Worm (Caenorhabditis elegans): ENCODE data around the gene F15H10.5.

The F15H10.5 gene

DNA sequence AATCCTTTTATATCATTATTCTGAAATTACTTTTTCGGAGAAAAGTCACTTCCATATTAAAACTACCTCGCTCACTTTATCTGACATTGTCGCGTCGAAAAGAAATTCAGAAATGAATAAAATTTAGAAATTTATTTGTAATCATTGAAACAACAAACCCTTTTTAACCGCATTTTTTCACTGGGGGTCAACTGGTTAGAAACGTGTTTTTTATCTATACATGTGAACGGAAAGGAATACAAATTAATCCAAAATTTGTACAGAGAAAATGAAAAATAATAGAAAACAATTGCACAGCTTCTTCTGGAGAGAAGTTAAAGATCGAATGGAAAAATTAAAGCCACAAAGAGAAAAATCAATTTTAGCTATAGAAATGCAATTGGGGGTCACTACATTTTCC is 9.7 kb upstream of the F15H10.5 start, which contains the start of gene tag-314:
Gene tag-314 (minus strand): TSS at position 101 of the 400 bp plus-strand sequence.
- TF ChIP-seq pha-4 (tag; optimal IDR thresholded peaks at IDR 0.05): no peak
- TF ChIP-seq hmg-11 (tag; optimal IDR thresholded peaks at IDR 0.05): no peak
- TF ChIP-seq nfya-1 (tag; optimal IDR thresholded peaks at IDR 0.05; ENCODE audit: insufficient read depth): no peak
- no peak for TF ChIP-seq aly-2 (tag; optimal IDR thresholded peaks at IDR 0.05)
- TF ChIP-seq egl-5 (tag; optimal IDR thresholded peaks at IDR 0.05): no peak
- no peak for TF ChIP-seq ceh-82 (tag; optimal IDR thresholded peaks at IDR 0.05)
- no peak for TF ChIP-seq nhr-237 (tag; optimal IDR thresholded peaks at IDR 0.05)
- TF ChIP-seq fkh-10 (GFP tag; optimal IDR thresholded peaks at IDR 0.05): no peak
- no peak for TF ChIP-seq ztf-4 (tag; optimal IDR thresholded peaks at IDR 0.05)
- no peak for TF ChIP-seq nhr-28 (tag; optimal IDR thresholded peaks at IDR 0.05)
- TF ChIP-seq ZK546.5 (tag; optimal IDR thresholded peaks at IDR 0.05): no peak
- TF ChIP-seq pqm-1 (tag; optimal IDR thresholded peaks at IDR 0.05): no peak
- TF ChIP-seq ceh-16 (tag; optimal IDR thresholded peaks at IDR 0.05): no peak
- TF ChIP-seq nhr-67 (tag; optimal IDR thresholded peaks at IDR 0.05): no peak
- TF ChIP-seq zag-1 (tag; optimal IDR thresholded peaks at IDR 0.05): no peak
- no peak for TF ChIP-seq nhr-77 (tag; optimal IDR thresholded peaks at IDR 0.05)
- TF ChIP-seq elt-2 (tag; optimal IDR thresholded peaks at IDR 0.05): no peak
- no peak for TF ChIP-seq eor-1 (tag; optimal IDR thresholded peaks at IDR 0.05)

DNA sequence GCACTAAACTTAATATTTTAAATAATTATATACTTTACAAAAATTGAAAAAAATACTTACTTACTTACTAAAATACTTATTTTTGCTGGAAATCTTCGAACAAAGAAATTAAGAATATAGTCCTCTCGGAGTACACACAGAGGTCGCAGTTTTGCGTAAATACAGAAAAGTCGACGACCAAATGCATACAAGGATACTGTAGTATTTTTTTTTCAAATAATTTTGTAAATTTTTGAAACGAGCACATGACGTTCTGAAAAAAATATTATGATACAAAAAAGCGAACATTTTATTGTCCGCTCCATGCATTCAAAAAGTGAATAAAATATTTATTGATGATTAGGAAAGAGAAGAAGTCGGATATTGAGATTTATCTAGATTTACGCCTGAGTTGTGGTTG is 7.4 kb upstream of the F15H10.5 start, which contains the start of gene apc-10:
Gene apc-10 (minus strand): TSS at position 101 of the 400 bp plus-strand sequence.
- TF ChIP-seq nhr-67 (tag; optimal IDR thresholded peaks at IDR 0.05) (no peak), fkh-2 (tag; optimal IDR thresholded peaks at IDR 0.05) (no peak), egl-27 (tag; optimal IDR thresholded peaks at IDR 0.05) (no peak), elt-2 (tag; optimal IDR thresholded peaks at IDR 0.05) (no peak), fkh-10 (GFP tag; optimal IDR thresholded peaks at IDR 0.05) (no peak), zag-1 (tag; optimal IDR thresholded peaks at IDR 0.05) (no peak), nfya-1 (tag; optimal IDR thresholded peaks at IDR 0.05; ENCODE audit: insufficient read depth) (no peak), lin-15B (tag; optimal IDR thresholded peaks at IDR 0.05) (no peak), unc-39 (tag; optimal IDR thresholded peaks at IDR 0.05) (no peak), lsy-12 (tag; optimal IDR thresholded peaks at IDR 0.05) (no peak), fos-1 (tag; optimal IDR thresholded peaks at IDR 0.05) (no peak)

DNA sequence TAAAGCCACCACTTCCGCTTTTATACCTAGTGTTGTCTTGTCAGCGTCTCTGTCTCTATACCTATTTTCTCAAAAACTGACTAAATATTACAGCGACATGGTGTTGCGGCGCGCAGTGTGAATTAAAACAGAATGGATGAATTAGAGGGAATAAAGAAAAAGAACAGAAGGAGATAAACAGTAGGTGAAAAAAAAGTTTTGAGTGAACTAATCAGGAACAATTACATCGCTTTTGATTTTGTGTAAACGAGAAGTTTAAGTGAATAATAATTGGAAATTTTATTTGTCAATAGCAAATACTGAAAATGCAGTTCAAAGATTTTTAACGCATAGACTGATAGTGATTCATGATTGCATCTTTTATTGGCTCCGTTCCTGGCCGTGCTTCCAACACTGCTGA is 6.2 kb upstream of the F15H10.5 start, which contains the start of gene col-12:
Gene col-12 (minus strand): TSS at position 101 of the 400 bp plus-strand sequence.
- TF ChIP-seq mml-1 (tag; optimal IDR thresholded peaks at IDR 0.05) (no peak), nhr-67 (tag; optimal IDR thresholded peaks at IDR 0.05) (no peak), elt-1 (tag; optimal IDR thresholded peaks at IDR 0.05) (no peak), nhr-11 (tag; optimal IDR thresholded peaks at IDR 0.05) (no peak), ceh-82 (tag; optimal IDR thresholded peaks at IDR 0.05) (no peak), elt-3 (tag; optimal IDR thresholded peaks at IDR 0.05) (no peak), lin-15B (tag; optimal IDR thresholded peaks at IDR 0.05) (no peak), lsy-12 (tag; optimal IDR thresholded peaks at IDR 0.05) (no peak), egl-5 (tag; optimal IDR thresholded peaks at IDR 0.05) (no peak), sea-2 (GFP tag; optimal IDR thresholded peaks at IDR 0.05) (no peak), hmg-11 (tag; optimal IDR thresholded peaks at IDR 0.05) (no peak), nhr-12 (tag; optimal IDR thresholded peaks at IDR 0.05) (no peak), nhr-237 (tag; optimal IDR thresholded peaks at IDR 0.05) (no peak), nhr-23 (tag; optimal IDR thresholded peaks at IDR 0.05) (no peak), elt-2 (tag; optimal IDR thresholded peaks at IDR 0.05) (no peak), mdl-1 (tag; optimal IDR thresholded peaks at IDR 0.05) (no peak), tbx-2 (tag; optimal IDR thresholded peaks at IDR 0.05) (no peak), fkh-2 (tag; optimal IDR thresholded peaks at IDR 0.05) (no peak), ceh-16 (tag; optimal IDR thresholded peaks at IDR 0.05) (no peak), fos-1 (tag; optimal IDR thresholded peaks at IDR 0.05) (no peak)

DNA sequence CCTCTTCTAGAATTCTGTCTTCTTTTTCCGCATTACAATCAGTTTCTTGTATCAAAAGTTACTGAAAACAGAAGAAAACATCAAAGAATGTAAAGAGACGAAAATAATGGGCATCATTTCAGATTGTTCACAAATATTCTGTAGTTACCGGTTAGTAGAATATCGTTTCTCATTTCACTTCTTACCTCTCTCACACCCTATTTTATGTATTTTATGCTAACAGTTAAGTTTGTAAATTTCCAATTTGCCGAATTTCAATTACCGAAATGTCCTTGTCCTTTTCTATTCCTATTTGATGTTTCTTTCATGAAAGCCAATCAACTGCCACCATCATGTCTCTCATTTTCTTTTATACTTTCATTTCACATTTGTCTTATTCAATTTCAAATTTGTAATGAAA is 4.7 kb upstream of the F15H10.5 start:
- TF ChIP-seq hmg-11 (tag; optimal IDR thresholded peaks at IDR 0.05) (no peak), nhr-25 (tag; optimal IDR thresholded peaks at IDR 0.05) (peak; percentile 61), nhr-12 (tag; optimal IDR thresholded peaks at IDR 0.05) (no peak), nhr-23 (tag; optimal IDR thresholded peaks at IDR 0.05) (no peak)

DNA sequence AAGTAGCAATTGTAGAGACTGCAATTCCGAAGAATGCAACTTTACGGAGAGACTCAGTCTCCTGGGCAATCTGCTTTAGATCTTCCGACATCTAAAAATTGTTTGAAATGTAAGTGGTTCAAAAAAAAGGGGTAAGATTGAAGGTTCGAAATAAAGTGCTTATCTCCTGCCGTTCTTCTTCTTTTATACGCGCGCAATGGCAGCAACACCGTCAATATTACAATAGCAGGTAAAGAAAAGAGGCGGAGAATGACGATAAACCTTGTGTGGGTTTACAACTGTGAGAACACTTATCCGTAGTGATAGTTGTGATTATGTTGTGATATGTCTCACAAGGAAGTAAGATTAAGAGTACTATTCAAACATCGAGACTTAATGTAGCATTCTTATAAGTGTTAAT is 2.9 kb upstream of the F15H10.5 start, which contains the start of gene col-13:
Gene col-13 (minus strand): TSS at position 101 of the 400 bp plus-strand sequence.
- no peak for TF ChIP-seq ztf-4 (tag; optimal IDR thresholded peaks at IDR 0.05)
- no peak for TF ChIP-seq nhr-23 (tag; optimal IDR thresholded peaks at IDR 0.05)
- TF ChIP-seq nhr-43 (tag; optimal IDR thresholded peaks at IDR 0.05; ENCODE audit: poor library complexity, severe bottlenecking): no peak
- TF ChIP-seq ZK546.5 (tag; optimal IDR thresholded peaks at IDR 0.05): no peak
- TF ChIP-seq nhr-237 (tag; optimal IDR thresholded peaks at IDR 0.05): no peak
- TF ChIP-seq lsy-12 (tag; optimal IDR thresholded peaks at IDR 0.05): no peak
- TF ChIP-seq jun-1 (tag; optimal IDR thresholded peaks at IDR 0.05): no peak
- no peak for TF ChIP-seq lin-15B (tag; optimal IDR thresholded peaks at IDR 0.05)
- TF ChIP-seq unc-62 (GFP tag; optimal IDR thresholded peaks at IDR 0.05): no peak
- no peak for TF ChIP-seq nhr-12 (tag; optimal IDR thresholded peaks at IDR 0.05)
- no peak for TF ChIP-seq mml-1 (tag; optimal IDR thresholded peaks at IDR 0.05)
- TF ChIP-seq ama-1 (optimal IDR thresholded peaks at IDR 0.05): no peak
- TF ChIP-seq aly-2 (tag; optimal IDR thresholded peaks at IDR 0.05): no peak
- TF ChIP-seq pqm-1 (tag; optimal IDR thresholded peaks at IDR 0.05): no peak
- no peak for TF ChIP-seq ceh-9 (tag; optimal IDR thresholded peaks at IDR 0.05)
- TF ChIP-seq pha-4 (tag; optimal IDR thresholded peaks at IDR 0.05): no peak
- TF ChIP-seq ztf-11 (tag; optimal IDR thresholded peaks at IDR 0.05): no peak

Data from whole organism, L3 larva.